Worm (Caenorhabditis elegans) whole organism, L1 larva: Measurements from ENCODE around the gene C32D5.8.

Experiments
- Y116A8C.19 ChIP-seq: sonication (generic microtip); optimal IDR thresholded peaks from 2 replicates; lab custom pipeline; 2016; ENCODE audit warnings: missing compliant biosample characterization, missing genetic modification characterization, borderline replicate concordance
- ama-1 ChIP-seq: fragments of 150-350 bp; optimal IDR thresholded peaks from 2 replicates; lab custom pipeline; 2014
- blmp-1 ChIP-seq: fragments of 150-350 bp; optimal IDR thresholded peaks from 2 replicates; lab custom pipeline; 2014; ENCODE audit warnings: missing biosample characterization, missing genetic modification characterization
- ceh-63 ChIP-seq: fragments of 200-800 bp; sonication (Bioruptor generic); optimal IDR thresholded peaks from 2 replicates; lab custom pipeline; 2018; ENCODE audit warnings: mild to moderate bottlenecking, missing genetic modification characterization, missing compliant biosample characterization
- ceh-8 ChIP-seq: fragments of 200-800 bp; sonication (Bioruptor generic); optimal IDR thresholded peaks from 2 replicates; lab custom pipeline; 2018; ENCODE audit warnings: mild to moderate bottlenecking, missing genetic modification characterization, moderate library complexity, missing compliant biosample characterization
- ces-1 ChIP-seq: fragments of 150-350 bp; optimal IDR thresholded peaks from 2 replicates; lab custom pipeline; 2014; ENCODE audit warnings: missing biosample characterization, missing genetic modification reagents, missing genetic modification characterization
- efl-1 ChIP-seq, 4 experiments: fragments of 150-350 bp; optimal IDR thresholded peaks in 3 of 4; peaks in 1 of 4; 1 replicate in 1 of 4; 2 replicates in 3 of 4; lab custom pipeline; 2014; ENCODE audit warnings: missing biosample characterization in 2 of 4, missing genetic modification characterization in 2 of 4, missing genetic modification reagents in 2 of 4
- efl-3 ChIP-seq: fragments of 200-800 bp; sonication (Bioruptor generic); optimal IDR thresholded peaks from 2 replicates; lab custom pipeline; 2018; ENCODE audit warnings: mild to moderate bottlenecking, missing genetic modification characterization, missing compliant biosample characterization
- egl-13 ChIP-seq: sonication (generic microtip); optimal IDR thresholded peaks from 2 replicates; lab custom pipeline; 2016; ENCODE audit warnings: missing genotype, missing genetic modification reagents, missing genetic modification characterization, missing compliant biosample characterization
- egl-27 ChIP-seq, 2 experiments: fragments of 150-350 bp in 1 of 2; sonication (generic microtip); optimal IDR thresholded peaks; 3 replicates each; lab custom pipeline; 2017 to 2018; ENCODE audit warnings: missing biosample characterization in 2 of 2, missing genetic modification characterization in 2 of 2, missing genetic modification reagents in 2 of 2
- elt-2 ChIP-seq: sonication (generic microtip); optimal IDR thresholded peaks from 2 replicates; lab custom pipeline; 2016; ENCODE audit warnings: missing genetic modification characterization, mild to moderate bottlenecking, inconsistent platforms, missing compliant biosample characterization, missing genetic modification reagents
- elt-3 ChIP-seq, 6 experiments: fragments of 150-350 bp in 1 of 6; sonication (generic microtip); optimal IDR thresholded peaks; 2 replicates each; lab custom pipeline; 2017 to 2018; ENCODE audit warnings: missing biosample characterization in 6 of 6, missing genetic modification characterization in 6 of 6, inconsistent platforms in 1 of 6
- ets-5 ChIP-seq: fragments of 200-800 bp; sonication (Bioruptor generic); IDR thresholded peaks from 2 replicates; pipeline ENCODE4 v1.3.6; 2022; ENCODE audit warnings: missing genetic modification characterization, missing compliant biosample characterization
- fkh-10 ChIP-seq: sonication (generic microtip); optimal IDR thresholded peaks from 2 replicates; lab custom pipeline; 2017; ENCODE audit warnings: missing biosample characterization, missing genetic modification reagents, missing genetic modification characterization
- fkh-4 ChIP-seq: sonication (generic microtip); optimal IDR thresholded peaks from 2 replicates; lab custom pipeline; 2016; ENCODE audit warnings: missing compliant biosample characterization, missing genetic modification characterization, borderline replicate concordance
- fkh-8 ChIP-seq: sonication (generic microtip); optimal IDR thresholded peaks from 2 replicates; lab custom pipeline; 2016; ENCODE audit warnings: mild to moderate bottlenecking, missing genetic modification characterization, missing compliant biosample characterization
- fos-1 ChIP-seq: fragments of 150-350 bp; optimal IDR thresholded peaks from 2 replicates; lab custom pipeline; 2014; ENCODE audit warnings: missing biosample characterization, missing genetic modification characterization
- hlh-4 ChIP-seq: sonication (generic microtip); optimal IDR thresholded peaks from 2 replicates; lab custom pipeline; 2016; ENCODE audit warnings: mild to moderate bottlenecking, missing genetic modification characterization, missing compliant biosample characterization
- hpl-2 ChIP-seq: fragments of 150-350 bp; optimal IDR thresholded peaks from 2 replicates; lab custom pipeline; 2014; ENCODE audit warnings: missing biosample characterization, missing genetic modification reagents, missing genetic modification characterization
- irx-1 ChIP-seq: sonication (generic microtip); optimal IDR thresholded peaks from 2 replicates; lab custom pipeline; 2016; ENCODE audit warnings: missing genetic modification characterization, missing compliant biosample characterization
- lin-13 ChIP-seq: fragments of 150-350 bp; optimal IDR thresholded peaks from 2 replicates; lab custom pipeline; 2014; ENCODE audit warnings: missing biosample characterization, missing genetic modification reagents, missing genetic modification characterization
- lin-14 ChIP-seq: fragments of 200-800 bp; sonication (Bioruptor generic); optimal IDR thresholded peaks from 2 replicates; lab custom pipeline; 2018; ENCODE audit warnings: mild to moderate bottlenecking, missing genetic modification characterization, moderate library complexity, missing compliant biosample characterization
- lin-15B ChIP-seq: fragments of 150-350 bp; sonication (generic microtip); optimal IDR thresholded peaks from 3 replicates; lab custom pipeline; 2014; ENCODE audit warnings: missing biosample characterization, missing genetic modification characterization
- lin-35 ChIP-seq, 2 experiments: fragments of 150-350 bp; optimal IDR thresholded peaks; 2 replicates each; lab custom pipeline; 2014; ENCODE audit warnings: missing biosample characterization in 2 of 2, missing genetic modification characterization in 2 of 2, missing genetic modification reagents in 2 of 2
- lin-39 ChIP-seq: fragments of 150-350 bp; optimal IDR thresholded peaks from 2 replicates; lab custom pipeline; 2014; ENCODE audit warnings: missing biosample characterization, missing genetic modification reagents, missing genetic modification characterization
- lir-3 ChIP-seq: sonication (generic microtip); optimal IDR thresholded peaks from 2 replicates; lab custom pipeline; 2016; ENCODE audit warnings: mild to moderate bottlenecking, missing genetic modification characterization, moderate library complexity, missing compliant biosample characterization; ENCODE audit not compliant: poor library complexity
- lsy-2 ChIP-seq, 2 experiments: fragments of 150-350 bp; optimal IDR thresholded peaks; 2 replicates each; lab custom pipeline; 2014; ENCODE audit warnings: missing biosample characterization in 2 of 2, missing genetic modification characterization in 2 of 2
- mab-9 ChIP-seq: fragments of 200-800 bp; sonication (Bioruptor generic); IDR thresholded peaks from 2 replicates; pipeline ENCODE4 v1.3.6; 2022; ENCODE audit warnings: missing genetic modification reagents, missing genetic modification characterization, missing compliant biosample characterization
- nhr-11 ChIP-seq: fragments of 150-350 bp; optimal IDR thresholded peaks from 2 replicates; lab custom pipeline; 2014; ENCODE audit warnings: missing biosample characterization, missing genetic modification characterization
- nhr-12 ChIP-seq: sonication (generic microtip); optimal IDR thresholded peaks from 2 replicates; lab custom pipeline; 2017; ENCODE audit warnings: missing biosample characterization, missing genetic modification characterization
- nhr-19 ChIP-seq: fragments of 200-800 bp; sonication (Bioruptor generic); conservative IDR thresholded peaks from 2 replicates; pipeline ENCODE4 v1.3.6; 2022; ENCODE audit warnings: missing genetic modification characterization, missing compliant biosample characterization
- nhr-237 ChIP-seq: fragments of 150-350 bp; optimal IDR thresholded peaks from 2 replicates; lab custom pipeline; 2014; ENCODE audit warnings: missing biosample characterization, missing genetic modification characterization
- nhr-71 ChIP-seq: sonication (generic microtip); optimal IDR thresholded peaks from 2 replicates; lab custom pipeline; 2016; ENCODE audit warnings: mild to moderate bottlenecking, missing genetic modification characterization, moderate library complexity, missing compliant biosample characterization
- nhr-76 ChIP-seq: sonication (generic microtip); optimal IDR thresholded peaks from 2 replicates; lab custom pipeline; 2017; ENCODE audit warnings: missing biosample characterization, missing genetic modification characterization
- nhr-77 ChIP-seq: fragments of 150-350 bp; optimal IDR thresholded peaks from 2 replicates; lab custom pipeline; 2014; ENCODE audit warnings: missing biosample characterization, missing genetic modification characterization
- nhr-85 ChIP-seq: sonication (generic microtip); peaks from one replicate; lab custom pipeline; 2016; ENCODE audit warnings: missing genetic modification characterization, inconsistent platforms, missing compliant biosample characterization
- nhr-90 ChIP-seq: sonication (generic microtip); optimal IDR thresholded peaks from 2 replicates; lab custom pipeline; 2016; ENCODE audit warnings: mild to moderate bottlenecking, missing genetic modification characterization, missing compliant biosample characterization; ENCODE audit not compliant: poor library complexity
- pqm-1 ChIP-seq: sonication (generic microtip); optimal IDR thresholded peaks from 3 replicates; lab custom pipeline; 2017; ENCODE audit warnings: missing biosample characterization, missing genetic modification characterization
- rnt-1 ChIP-seq: sonication (generic microtip); optimal IDR thresholded peaks from 2 replicates; lab custom pipeline; 2016; ENCODE audit warnings: mild to moderate bottlenecking, missing genetic modification characterization, moderate library complexity, missing compliant biosample characterization
- skn-1 ChIP-seq: fragments of 150-350 bp; optimal IDR thresholded peaks from 2 replicates; lab custom pipeline; 2014; ENCODE audit warnings: missing biosample characterization, missing genetic modification characterization
- snpc-4 ChIP-seq: fragments of 150-350 bp; optimal IDR thresholded peaks from 2 replicates; lab custom pipeline; 2014; ENCODE audit warnings: missing biosample characterization, missing genetic modification characterization
- sox-4 ChIP-seq: sonication (generic microtip); optimal IDR thresholded peaks from 2 replicates; lab custom pipeline; 2016; ENCODE audit warnings: missing genetic modification characterization, missing compliant biosample characterization
- swsn-7 ChIP-seq: sonication (generic microtip); optimal IDR thresholded peaks from 2 replicates; lab custom pipeline; 2016; ENCODE audit warnings: missing genetic modification characterization, missing compliant biosample characterization
- tbx-2 ChIP-seq: sonication (generic microtip); optimal IDR thresholded peaks from 2 replicates; lab custom pipeline; 2016; ENCODE audit warnings: missing genetic modification characterization, missing compliant biosample characterization
- unc-130 ChIP-seq: fragments of 150-350 bp; optimal IDR thresholded peaks from 2 replicates; lab custom pipeline; 2017; ENCODE audit warnings: missing biosample characterization, missing genetic modification characterization, inconsistent platforms
- unc-86 ChIP-seq: sonication (generic microtip); optimal IDR thresholded peaks from 2 replicates; lab custom pipeline; 2016; ENCODE audit warnings: missing genetic modification characterization, missing compliant biosample characterization
- zip-4 ChIP-seq: fragments of 200-800 bp; sonication (Bioruptor generic); optimal IDR thresholded peaks from 2 replicates; lab custom pipeline; 2018; ENCODE audit warnings: mild to moderate bottlenecking, missing genetic modification characterization, moderate library complexity, missing compliant biosample characterization

C32D5.8 gene

DNA sequence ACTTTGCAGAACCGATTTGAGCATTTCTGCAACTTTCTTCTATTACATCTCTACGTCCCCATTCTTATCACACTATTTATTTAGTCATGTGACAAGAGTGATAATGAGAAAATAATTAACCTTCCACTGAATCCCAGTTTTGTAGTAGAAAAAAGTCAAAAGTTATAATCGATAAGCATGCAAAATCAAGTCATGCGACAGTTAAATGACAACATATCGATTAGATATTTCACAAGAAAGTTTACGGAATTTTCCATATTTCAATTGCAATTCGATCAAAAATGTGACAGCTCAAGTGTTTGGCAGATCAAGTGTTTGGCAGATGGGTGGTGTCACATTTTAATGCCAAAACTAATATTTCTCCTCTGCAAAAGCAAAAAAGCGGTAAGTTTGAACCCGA lies 28.9 kb upstream of the C32D5.8 start:
- peak in 1 of 2 experiments; percentile 55 for TF ChIP-seq lin-35 (GFP tag; optimal IDR thresholded peaks at IDR 0.05; lab: Kevin White, UChicago)
- TF ChIP-seq nhr-90 (tag; lab: Kevin White, UChicago): peak; percentile 23
- TF ChIP-seq hpl-2 (GFP tag; lab: Kevin White, UChicago): peak; percentile 29
- TF ChIP-seq nhr-71: peak; percentile 1
- no peak for TF ChIP-seq ces-1 (GFP tag; lab: Kevin White, UChicago)
- TF ChIP-seq blmp-1 (tag; lab: Kevin White, UChicago): no peak
- TF ChIP-seq efl-1 (optimal IDR thresholded peaks at IDR 0.05; lab: Kevin White, UChicago): no peak
- peak in 1 of 2 experiments; percentile 88 for TF ChIP-seq efl-1 (GFP tag; optimal IDR thresholded peaks at IDR 0.05 in 1 of 2; lab: Kevin White, UChicago)
- peak; percentile 78 for TF ChIP-seq elt-2 (tag; lab: Kevin White, UChicago)
- peak; percentile 62 for TF ChIP-seq nhr-85 (tag; lab: Kevin White, UChicago)
- no peak for TF ChIP-seq nhr-11 (tag; lab: Kevin White, UChicago)
- no peak for TF ChIP-seq pqm-1 (tag; lab: Kevin White, UChicago)

DNA sequence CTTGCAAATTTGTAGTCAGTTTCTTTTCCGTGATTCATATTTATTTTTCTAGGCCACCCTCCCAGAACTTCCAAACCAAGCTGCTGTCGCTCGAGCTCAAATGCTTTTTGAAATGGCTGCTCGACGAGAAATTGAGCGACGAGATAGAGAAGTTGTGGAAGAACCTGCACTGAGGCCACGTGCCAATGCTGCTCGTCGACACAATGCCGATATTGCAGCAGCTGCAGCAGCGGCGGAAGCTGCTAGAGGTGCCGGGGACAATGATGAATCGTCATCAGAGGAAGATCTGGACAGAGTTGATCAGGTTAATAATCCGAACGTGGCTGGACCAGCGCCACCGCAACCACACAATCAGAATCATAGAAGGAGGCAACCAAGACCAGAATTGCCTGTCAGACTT lies 27.6 kb upstream of the C32D5.8 start:
- no peak for TF ChIP-seq efl-3 (GFP tag; lab: Kevin White, UChicago)
- no peak for TF ChIP-seq swsn-7
- TF ChIP-seq egl-27 (tag; optimal IDR thresholded peaks at IDR 0.05; lab: Kevin White, UChicago): no peak
- TF ChIP-seq elt-3 (tag; optimal IDR thresholded peaks at IDR 0.05; lab: Kevin White, UChicago): no peak
- no peak for TF ChIP-seq nhr-77
- TF ChIP-seq nhr-237 (tag; lab: Kevin White, UChicago): no peak
- no peak for TF ChIP-seq sox-4 (tag; lab: Kevin White, UChicago)
- TF ChIP-seq fkh-4 (tag; lab: Kevin White, UChicago): no peak
- TF ChIP-seq lsy-2 (tag; optimal IDR thresholded peaks at IDR 0.05; lab: Kevin White, UChicago): no peak
- TF ChIP-seq Y116A8C.19: no peak
- no peak for TF ChIP-seq rnt-1 (tag; lab: Kevin White, UChicago)
- no peak for TF ChIP-seq nhr-76
- no peak for TF ChIP-seq lin-15B (tag; lab: Kevin White, UChicago)
- TF ChIP-seq ceh-8 (GFP tag; lab: Kevin White, UChicago): no peak

DNA sequence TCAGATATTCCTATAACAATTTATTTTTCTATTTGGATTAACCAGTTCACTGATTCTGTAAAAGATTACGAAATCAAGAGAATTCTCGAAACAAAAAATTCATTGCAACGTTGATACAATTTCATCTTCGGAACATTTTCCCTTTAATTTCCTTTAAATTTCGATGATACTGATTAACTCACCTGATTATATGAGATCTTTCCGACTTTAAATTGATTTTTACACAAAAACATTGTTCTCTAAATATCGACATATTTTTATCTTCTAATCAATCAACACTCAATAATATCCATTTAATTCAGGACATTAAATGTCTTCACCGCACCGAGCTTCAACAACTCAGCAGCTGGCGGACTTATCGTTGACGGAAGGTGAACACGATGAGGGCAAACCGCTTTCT lies 25.2 kb upstream of the C32D5.8 start, which contains the start of gene lin-23:
Gene lin-23 (plus strand): TSS at position 301 of the 400 bp plus-strand sequence.
- TF ChIP-seq mab-9 (GFP tag; lab: Robert Waterston, UW) (no peak), lin-39 (tag; lab: Kevin White, UChicago) (no peak), fos-1 (tag; lab: Kevin White, UChicago) (no peak), nhr-12 (tag; lab: Kevin White, UChicago) (no peak), elt-2 (tag; lab: Kevin White, UChicago) (no peak), nhr-90 (tag; lab: Kevin White, UChicago) (no peak), irx-1 (no peak), snpc-4 (no peak), egl-13 (tag; lab: Kevin White, UChicago) (no peak), fkh-4 (tag; lab: Kevin White, UChicago) (no peak), ama-1 (lab: Kevin White, UChicago) (no peak), lin-13 (GFP tag; lab: Kevin White, UChicago) (no peak), ceh-63 (GFP tag; lab: Kevin White, UChicago) (no peak)

DNA sequence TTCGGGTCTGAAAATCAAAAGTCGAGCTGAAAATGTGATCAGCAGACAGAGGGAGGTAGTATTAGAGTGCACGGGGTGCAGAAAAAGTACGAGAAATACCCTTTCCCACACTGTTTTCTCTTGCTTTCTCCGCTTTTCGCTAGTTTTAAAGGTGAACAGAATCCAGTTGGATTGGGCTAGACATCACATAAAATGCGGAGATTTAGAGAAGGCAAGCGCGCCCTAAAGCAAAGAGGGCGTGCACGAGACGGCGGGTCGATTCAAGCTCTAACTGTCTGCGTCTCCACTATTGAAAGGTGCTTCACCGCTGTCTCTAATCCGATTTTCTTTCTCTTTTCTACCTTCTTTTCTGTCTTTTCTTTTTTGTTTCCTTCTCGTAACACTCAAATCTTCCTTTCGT lies 24.3 kb upstream of the C32D5.8 start:
- TF ChIP-seq lir-3 (peak; percentile 47), mab-9 (GFP tag; lab: Robert Waterston, UW) (0 out of 2 replicates have a peak, but pooled peaks have one; percentile 34), irx-1 (peak; percentile 65), unc-86 (peak; percentile 80), ets-5 (GFP tag; lab: Robert Waterston, UW) (no peak), hlh-4 (tag; lab: Kevin White, UChicago) (no peak), ceh-63 (GFP tag; lab: Kevin White, UChicago) (no peak), fkh-8 (tag; lab: Kevin White, UChicago) (peak; percentile 88), sox-4 (tag; lab: Kevin White, UChicago) (no peak), lin-14 (GFP tag; lab: Kevin White, UChicago) (peak; percentile 96), zip-4 (no peak), skn-1 (tag; lab: Kevin White, UChicago) (peak; percentile 85), nhr-19 (GFP tag; lab: Robert Waterston, UW) (peak; percentile 84), lin-35 (GFP tag; optimal IDR thresholded peaks at IDR 0.05; lab: Kevin White, UChicago) (peak; percentile 85 to 87), tbx-2 (peak; percentile 87), fkh-10 (GFP tag; lab: Kevin White, UChicago) (peak; percentile 66), nhr-90 (tag; lab: Kevin White, UChicago) (peak; percentile 79), unc-130 (tag; lab: Kevin White, UChicago) (peak; percentile 84), Y116A8C.19 (no peak)
